Worm (Caenorhabditis elegans) whole organism, mixed stage, embryonic: ENCODE data around the gene T20D4.15.

Source experiments
- ceh-43 ChIP-seq: fragments of 200-800 bp; sonication (Bioruptor generic); optimal IDR thresholded peaks from 2 replicates; lab custom pipeline; 2018; ENCODE audit warnings: mild to moderate bottlenecking, missing genetic modification characterization, moderate library complexity, missing compliant biosample characterization
- ces-1 ChIP-seq: fragments of 150-350 bp; optimal IDR thresholded peaks from 2 replicates; lab custom pipeline; 2014; ENCODE audit warnings: missing biosample characterization, missing genetic modification reagents, missing genetic modification characterization
- cnd-1 ChIP-seq: fragments of 200-800 bp; sonication (Bioruptor generic); optimal IDR thresholded peaks from 2 replicates; lab custom pipeline; 2018; ENCODE audit warnings: mild to moderate bottlenecking, missing genetic modification characterization, missing compliant biosample characterization
- drap-1 ChIP-seq: fragments of 200-800 bp; sonication (Bioruptor generic); optimal IDR thresholded peaks from 3 replicates; lab custom pipeline; 2018; ENCODE audit warnings: mild to moderate bottlenecking, missing genetic modification characterization, missing compliant biosample characterization
- elt-1 ChIP-seq: sonication (generic microtip); optimal IDR thresholded peaks from 2 replicates; lab custom pipeline; 2017; ENCODE audit warnings: missing genetic modification characterization, mild to moderate bottlenecking, missing compliant biosample characterization, antibody characterized with exemption, moderate library complexity, borderline replicate concordance; ENCODE audit not compliant: insufficient read depth
- mep-1 ChIP-seq: fragments of 150-350 bp; optimal IDR thresholded peaks from 2 replicates; lab custom pipeline; 2017; ENCODE audit warnings: missing biosample characterization, missing genetic modification reagents, missing genetic modification characterization, inconsistent platforms
- nhr-2 ChIP-seq: fragments of 150-350 bp; optimal IDR thresholded peaks from 2 replicates; lab custom pipeline; 2014; ENCODE audit warnings: missing biosample characterization, missing genetic modification characterization
- pha-4 ChIP-seq: fragments of 150-350 bp; optimal IDR thresholded peaks from 2 replicates; lab custom pipeline; 2018; ENCODE audit warnings: missing biosample characterization, missing genetic modification reagents, missing genetic modification characterization
- snpc-4 ChIP-seq: fragments of 150-350 bp; optimal IDR thresholded peaks from 2 replicates; lab custom pipeline; 2014; ENCODE audit warnings: missing biosample characterization, missing genetic modification characterization
- unc-39 ChIP-seq: fragments of 150-350 bp; optimal IDR thresholded peaks from 2 replicates; lab custom pipeline; 2014; ENCODE audit warnings: missing biosample characterization, missing genetic modification characterization

DNA sequence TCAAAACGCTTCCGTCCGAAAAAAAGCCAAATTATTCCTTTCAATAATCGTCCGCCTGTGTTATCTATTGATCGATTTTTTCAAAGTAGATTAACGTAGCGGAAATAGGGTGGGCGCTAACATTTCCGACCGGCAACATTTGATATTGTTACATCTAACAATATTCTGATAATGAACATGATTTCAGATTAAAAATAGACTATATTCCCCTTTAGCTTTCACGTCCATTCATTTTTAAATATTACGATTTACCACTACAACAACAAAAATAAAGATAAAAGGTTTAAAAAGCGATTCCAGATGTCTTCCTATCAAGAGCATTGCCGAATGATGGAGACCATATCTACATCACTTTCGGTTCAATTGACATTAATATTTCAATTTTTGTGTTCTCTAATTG lies 31.5 kb upstream of the T20D4.15 start, which contains the start of gene srab-22:
- TF ChIP-seq unc-39 (tag; lab: Kevin White, UChicago): no peak
- no peak for TF ChIP-seq pha-4 (tag; lab: Kevin White, UChicago)
- TF ChIP-seq elt-1 (tag; lab: Kevin White, UChicago): no peak
- TF ChIP-seq nhr-2 (tag; lab: Kevin White, UChicago): no peak
- no peak for TF ChIP-seq snpc-4 (tag; lab: Kevin White, UChicago)
- TF ChIP-seq mep-1 (tag; lab: Kevin White, UChicago): no peak
- no peak for TF ChIP-seq ceh-43
- no peak for TF ChIP-seq ces-1
- no peak for TF ChIP-seq cnd-1 (tag; lab: Kevin White, UChicago)
- no peak for TF ChIP-seq drap-1 (GFP tag; lab: Kevin White, UChicago)
